Fruit fly (Drosophila melanogaster) whole organism, embryonic: ENCODE results near the gene CG31542.

ENCODE experiments used
- Ada2b ChIP-seq: fragments of 200-800 bp; sonication (Bioruptor generic); IDR thresholded peaks from 2 replicates; pipeline ENCODE4 v1.3.6; 2022; ENCODE audit warnings: missing biosample characterization, missing genetic modification characterization
- B-H1 ChIP-seq: fragments of 200-800 bp; sonication (Bioruptor generic); IDR thresholded peaks from 3 replicates; pipeline ENCODE4 v1.3.6; 2022; ENCODE audit warnings: missing biosample characterization, missing genetic modification characterization
- CG11695 ChIP-seq: fragments of 200-800 bp; sonication (Bioruptor generic); IDR thresholded peaks from 3 replicates; pipeline ENCODE4 v1.3.6; 2022; ENCODE audit warnings: missing biosample characterization, missing genetic modification characterization
- CG12299 ChIP-seq: fragments of 200-800 bp; sonication (Bioruptor generic); optimal IDR thresholded peaks from 2 replicates; lab custom pipeline; 2018; ENCODE audit warnings: missing biosample characterization, mild to moderate bottlenecking, missing genetic modification characterization
- CG13624 ChIP-seq: fragments of 200-800 bp; sonication (Bioruptor generic); optimal IDR thresholded peaks from 2 replicates; lab custom pipeline; 2016; ENCODE audit warnings: missing biosample characterization, missing genetic modification characterization
- CG1647 ChIP-seq: fragments of 200-800 bp; sonication (Bioruptor generic); optimal IDR thresholded peaks from 3 replicates; lab custom pipeline; 2016; ENCODE audit warnings: missing biosample characterization, missing genetic modification characterization
- CG17186 ChIP-seq: fragments of 200-800 bp; sonication (Bioruptor generic); optimal IDR thresholded peaks from 3 replicates; lab custom pipeline; 2017; ENCODE audit warnings: missing biosample characterization, missing genetic modification reagents, missing genetic modification characterization
- CG1832 ChIP-seq: fragments of 200-800 bp; sonication (Bioruptor generic); optimal IDR thresholded peaks from 2 replicates; lab custom pipeline; 2017; ENCODE audit warnings: missing biosample characterization, mild to moderate bottlenecking, missing genetic modification characterization, inconsistent platforms
- CG2678 ChIP-seq: fragments of 200-800 bp; sonication (Bioruptor generic); optimal IDR thresholded peaks from 3 replicates; lab custom pipeline; 2019; ENCODE audit warnings: missing biosample characterization, mild to moderate bottlenecking, missing genetic modification characterization, moderate library complexity
- CG6854 ChIP-seq: fragments of 200-800 bp; sonication (Bioruptor generic); optimal IDR thresholded peaks from 3 replicates; lab custom pipeline; 2017; ENCODE audit warnings: missing biosample characterization, mild to moderate bottlenecking, missing genetic modification characterization
- CG7963 ChIP-seq: fragments of 200-800 bp; sonication (Bioruptor generic); IDR thresholded peaks from 3 replicates; pipeline ENCODE4 v1.3.6; 2022; ENCODE audit warnings: missing biosample characterization, missing genetic modification characterization; ENCODE audit not compliant: partially characterized antibody
- CG8290 ChIP-seq, 3 experiments: fragments of 200-800 bp; sonication (Bioruptor generic); optimal IDR thresholded peaks; 2 replicates each; lab custom pipeline; 2016 to 2019; ENCODE audit warnings: missing biosample characterization in 3 of 3, missing genetic modification characterization in 3 of 3, mild to moderate bottlenecking in 2 of 3, moderate library complexity in 1 of 3
- CG8944 ChIP-seq: fragments of 200-800 bp; sonication (Bioruptor generic); optimal IDR thresholded peaks from 3 replicates; lab custom pipeline; 2016; ENCODE audit warnings: missing biosample characterization, missing genetic modification characterization
- CG9932 ChIP-seq: fragments of 200-800 bp; sonication (Bioruptor generic); IDR thresholded peaks from 2 replicates; pipeline ENCODE4 v1.3.6; 2022; ENCODE audit warnings: missing biosample characterization, missing genetic modification characterization
- Dbx ChIP-seq: fragments of 200-800 bp; sonication (Bioruptor generic); IDR thresholded peaks from 3 replicates; pipeline ENCODE4 v1.3.6; 2022; ENCODE audit warnings: missing biosample characterization, missing genetic modification characterization
- Deaf1 ChIP-seq: fragments of 200-800 bp; optimal IDR thresholded peaks from 3 replicates; lab custom pipeline; 2019; ENCODE audit warnings: missing biosample characterization, mild to moderate bottlenecking, missing genetic modification characterization, moderate library complexity
- Drgx ChIP-seq: fragments of 200-800 bp; sonication (Bioruptor generic); IDR thresholded peaks from 2 replicates; pipeline ENCODE4 v1.3.6; 2022; ENCODE audit warnings: missing biosample characterization, missing genetic modification characterization
- Ets65A ChIP-seq: fragments of 200-800 bp; sonication (Bioruptor generic); peaks from one replicate; lab custom pipeline; 2016; ENCODE audit warnings: missing biosample characterization, missing genetic modification characterization
- Gug ChIP-seq: fragments of 200-800 bp; sonication (Bioruptor generic); IDR thresholded peaks from 4 replicates; pipeline ENCODE4 v1.3.6; 2022; ENCODE audit warnings: missing biosample characterization, missing genetic modification characterization
- Hand ChIP-seq: fragments of 200-800 bp; sonication (Bioruptor generic); optimal IDR thresholded peaks from 2 replicates; lab custom pipeline; 2017; ENCODE audit warnings: mild to moderate bottlenecking, missing biosample characterization, missing genetic modification reagents, missing genetic modification characterization
- HmgD ChIP-seq: fragments of 200-800 bp; sonication (Bioruptor generic); optimal IDR thresholded peaks from 3 replicates; lab custom pipeline; 2016; ENCODE audit warnings: missing biosample characterization, missing genetic modification characterization
- Kr ChIP-seq: fragments of 200-800 bp; sonication (Bioruptor generic); optimal IDR thresholded peaks from 2 replicates; lab custom pipeline; 2017; ENCODE audit warnings: missing biosample characterization, mild to moderate bottlenecking, missing genetic modification characterization
- Mad ChIP-seq: fragments of 200-800 bp; sonication (Bioruptor generic); optimal IDR thresholded peaks from 2 replicates; lab custom pipeline; 2016; ENCODE audit warnings: missing biosample characterization, missing genetic modification characterization
- Med ChIP-seq: fragments of 200-800 bp; sonication (Bioruptor generic); peaks from one replicate; lab custom pipeline; 2016; ENCODE audit warnings: missing biosample characterization, missing genetic modification characterization, mild to moderate bottlenecking, inconsistent platforms, moderate library complexity
- Nf-YA ChIP-seq: fragments of 200-800 bp; sonication (Bioruptor generic); IDR thresholded peaks from 2 replicates; pipeline ENCODE4 v1.3.6; 2022; ENCODE audit warnings: missing biosample characterization, missing genetic modification characterization
- Opbp ChIP-seq: fragments of 200-800 bp; sonication (Bioruptor generic); IDR thresholded peaks from 3 replicates; pipeline ENCODE4 v1.3.6; 2022; ENCODE audit warnings: missing biosample characterization, missing genetic modification characterization; ENCODE audit not compliant: partially characterized antibody
- Pdp1 ChIP-seq, 2 experiments: fragments of 200-800 bp; sonication (Bioruptor generic); optimal IDR thresholded peaks; 3 replicates each; lab custom pipeline; 2016; ENCODE audit warnings: missing biosample characterization in 2 of 2, missing genetic modification characterization in 2 of 2, mild to moderate bottlenecking in 1 of 2, moderate library complexity in 1 of 2
- Rx ChIP-seq: fragments of 200-800 bp; sonication (Bioruptor generic); IDR thresholded peaks from 2 replicates; pipeline ENCODE4 v1.3.6; 2022; ENCODE audit warnings: missing biosample characterization, missing genetic modification characterization
- Sry-δ ChIP-seq: fragments of 200-800 bp; sonication (Bioruptor generic); optimal IDR thresholded peaks from 2 replicates; lab custom pipeline; 2016; ENCODE audit warnings: missing biosample characterization, missing genetic modification characterization
- Trl ChIP-seq, 3 experiments: fragments of >200 bp in 2 of 3; fragments of 200-800 bp in 1 of 3; sonication (Bioruptor generic) in 1 of 3; optimal IDR thresholded peaks; 2 replicates in 1 of 3; 3 replicates in 2 of 3; lab custom pipeline; 2016 to 2017; ENCODE audit warnings: missing biosample characterization in 1 of 3, missing genetic modification characterization in 1 of 3
- abd-A ChIP-seq: fragments of 200-800 bp; sonication (Bioruptor generic); optimal IDR thresholded peaks from 3 replicates; lab custom pipeline; 2019; ENCODE audit warnings: missing biosample characterization, mild to moderate bottlenecking, missing genetic modification characterization, moderate library complexity
- ac ChIP-seq: fragments of 200-800 bp; sonication (Bioruptor generic); optimal IDR thresholded peaks from 3 replicates; lab custom pipeline; 2017; ENCODE audit warnings: missing biosample characterization, mild to moderate bottlenecking, missing genetic modification characterization
- chinmo ChIP-seq: fragments of 200-800 bp; sonication (Bioruptor generic); IDR thresholded peaks from 4 replicates; pipeline ENCODE4 v1.3.6; 2022; ENCODE audit warnings: missing biosample characterization, missing genetic modification characterization; ENCODE audit not compliant: partially characterized antibody
- chn ChIP-seq: fragments of 200-800 bp; sonication (Bioruptor generic); optimal IDR thresholded peaks from 2 replicates; lab custom pipeline; 2016; ENCODE audit warnings: missing biosample characterization, missing genetic modification characterization
- crol ChIP-seq: fragments of 200-800 bp; sonication (Bioruptor generic); IDR thresholded peaks from 2 replicates; pipeline ENCODE4 v1.3.6; 2022; ENCODE audit warnings: missing biosample characterization, missing genetic modification characterization
- crp ChIP-seq, 2 experiments: fragments of 200-800 bp; sonication (Bioruptor generic); optimal IDR thresholded peaks; 2 replicates in 1 of 2; 3 replicates in 1 of 2; lab custom pipeline; 2017; ENCODE audit warnings: missing biosample characterization in 2 of 2, missing genetic modification characterization in 2 of 2, mild to moderate bottlenecking in 1 of 2, moderate library complexity in 1 of 2
- dmrt99B ChIP-seq: fragments of 200-800 bp; sonication (Bioruptor generic); optimal IDR thresholded peaks from 2 replicates; lab custom pipeline; 2018; ENCODE audit warnings: missing biosample characterization, mild to moderate bottlenecking, missing genetic modification characterization, moderate library complexity
- ewg ChIP-seq: fragments of 200-800 bp; sonication (Bioruptor generic); optimal IDR thresholded peaks from 3 replicates; lab custom pipeline; 2017; ENCODE audit warnings: mild to moderate bottlenecking, missing biosample characterization, missing genetic modification reagents, missing genetic modification characterization
- hb ChIP-seq: fragments of 200-800 bp; sonication (Bioruptor generic); IDR thresholded peaks from 3 replicates; pipeline ENCODE4 v1.3.6; 2022; ENCODE audit warnings: missing biosample characterization, missing genetic modification characterization; ENCODE audit not compliant: partially characterized antibody
- inv ChIP-seq: fragments of 200-800 bp; sonication (Bioruptor generic); IDR thresholded peaks from 2 replicates; pipeline ENCODE4 v1.3.6; 2022; ENCODE audit warnings: missing biosample characterization, missing genetic modification characterization; ENCODE audit not compliant: partially characterized antibody
- lbe ChIP-seq: fragments of 200-800 bp; sonication (Bioruptor generic); optimal IDR thresholded peaks from 2 replicates; lab custom pipeline; 2016; ENCODE audit warnings: missing biosample characterization, mild to moderate bottlenecking, missing genetic modification characterization
- pan ChIP-seq, 4 experiments: fragments of >200 bp in 3 of 4; fragments of 200-800 bp in 1 of 4; sonication (Bioruptor generic) in 1 of 4; optimal IDR thresholded peaks in 3 of 4; IDR thresholded peaks in 1 of 4; 2 replicates each; pipeline versions ENCODE4 v1.3.6 to Lab custom; 2017 to 2022; ENCODE audit warnings: missing biosample characterization in 2 of 4, missing genetic modification characterization in 2 of 4, mixed read lengths in 1 of 4
- row ChIP-seq: fragments of 200-800 bp; sonication (Bioruptor generic); IDR thresholded peaks from 3 replicates; pipeline ENCODE4 v1.3.6; 2022; ENCODE audit warnings: missing biosample characterization, missing genetic modification characterization
- shn ChIP-seq: fragments of 200-800 bp; sonication (Bioruptor generic); optimal IDR thresholded peaks from 3 replicates; lab custom pipeline; 2016; ENCODE audit warnings: missing biosample characterization, missing genetic modification characterization
- slou ChIP-seq: fragments of 200-800 bp; sonication (Bioruptor generic); optimal IDR thresholded peaks from 3 replicates; lab custom pipeline; 2016; ENCODE audit warnings: missing biosample characterization, missing genetic modification characterization
- sr ChIP-seq: fragments of 200-800 bp; sonication (Bioruptor generic); IDR thresholded peaks from 3 replicates; pipeline ENCODE4 v1.3.6; 2022; ENCODE audit warnings: missing biosample characterization, missing genetic modification characterization
- trem ChIP-seq: fragments of 200-800 bp; optimal IDR thresholded peaks from 3 replicates; lab custom pipeline; 2019; ENCODE audit warnings: missing biosample characterization, mild to moderate bottlenecking, missing genetic modification characterization, moderate library complexity
- vnd ChIP-seq: fragments of 200-800 bp; sonication (Bioruptor generic); IDR thresholded peaks from 3 replicates; pipeline ENCODE4 v1.3.6; 2022; ENCODE audit warnings: missing biosample characterization, missing genetic modification characterization; ENCODE audit not compliant: partially characterized antibody

CG31542 gene

DNA sequence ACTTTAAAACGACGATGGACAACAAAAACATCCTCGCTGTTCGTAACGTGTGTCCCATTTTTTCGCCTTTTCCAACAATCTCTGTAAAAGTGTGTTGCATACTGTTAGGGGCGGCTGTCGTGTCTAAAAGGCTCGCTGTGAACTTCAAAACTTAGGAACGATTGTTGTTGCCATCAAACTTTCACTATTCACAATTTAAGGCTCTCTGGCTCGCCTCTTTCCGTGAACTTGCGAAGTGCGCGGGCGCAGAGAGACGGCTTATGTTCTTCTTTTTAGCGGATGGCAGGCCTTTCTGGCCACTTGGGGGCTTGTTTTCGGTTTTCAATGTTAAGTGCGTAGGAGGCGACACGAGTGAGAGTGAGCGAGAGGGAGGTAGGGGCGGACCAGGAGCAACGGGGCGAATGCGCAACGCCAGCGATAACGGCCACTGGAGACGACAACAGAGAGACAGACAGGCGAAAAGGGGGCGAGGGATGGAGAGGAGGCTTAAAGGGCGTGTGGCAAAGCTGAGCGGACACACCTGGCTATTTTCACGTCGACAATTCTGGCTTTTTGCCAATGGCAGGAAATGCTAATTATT lies 18.9 kb upstream of the CG31542 start, which contains the start of gene mtd:
Gene mtd, minus strand, starts transcription at position 51 of the 580 bp plus-strand sequence.
- TF ChIP-seq CG2678 (no peak), dmrt99B (tag; lab: Kevin White, UChicago) (no peak), Trl (optimal IDR thresholded peaks at IDR 0.05; lab: Kevin White, UChicago) (peak in 1 of 2 experiments; percentile 8), Trl (GFP tag; optimal IDR thresholded peaks at IDR 0.05; lab: Kevin White, UChicago) (no peak), Deaf1 (tag; lab: Kevin White, UChicago) (peak; percentile 80), ewg (GFP tag; lab: Kevin White, UChicago) (peak; percentile 87), Nf-YA (no peak), crol (GFP tag; lab: Robert Waterston, UW) (peak; percentile 77), Ets65A (GFP tag; lab: Kevin White, UChicago) (peak; percentile 94), chn (GFP tag; lab: Kevin White, UChicago) (no peak), row (peak; percentile 56), Sry-δ (GFP tag; lab: Kevin White, UChicago) (no peak), lbe (no peak), CG11695 (GFP tag; lab: Robert Waterston, UW) (no peak), CG17186 (GFP tag; lab: Kevin White, UChicago) (no peak), CG9932 (peak; percentile 17; the same call in 1 of the 2 replicates), Kr (GFP tag; lab: Kevin White, UChicago) (no peak), CG12299 (tag; lab: Kevin White, UChicago) (no peak), HmgD (no peak), Hand (GFP tag; lab: Kevin White, UChicago) (no peak), Rx (GFP tag; lab: Robert Waterston, UW) (no peak), Med (GFP tag; lab: Kevin White, UChicago) (peak; percentile 82), Gug (GFP tag; lab: Robert Waterston, UW) (no peak), hb (GFP tag; lab: Robert Waterston, UW) (no peak), CG8290 (GFP tag; optimal IDR thresholded peaks at IDR 0.05; lab: Kevin White, UChicago) (no peak), CG8290 (tag; optimal IDR thresholded peaks at IDR 0.05; lab: Kevin White, UChicago) (peak in 1 of 2 experiments; percentile 5), trem (tag; lab: Kevin White, UChicago) (no peak), slou (GFP tag; lab: Kevin White, UChicago) (no peak), shn (no peak), crp (GFP tag; optimal IDR thresholded peaks at IDR 0.05; lab: Kevin White, UChicago) (no peak), pan (optimal IDR thresholded peaks at IDR 0.05; lab: Kevin White, UChicago) (no peak), pan (GFP tag; optimal IDR thresholded peaks at IDR 0.05 in 1 of 2, IDR thresholded peaks at IDR 0.05 in 1 of 2) (no peak), CG6854 (GFP tag; lab: Kevin White, UChicago) (no peak), sr (GFP tag; lab: Robert Waterston, UW) (peak; percentile 47; the same call in 1 of the 3 replicates), chinmo (GFP tag; lab: Robert Waterston, UW) (0 out of 4 replicates have a peak, but pooled peaks have one; percentile 33), abd-A (tag; lab: Kevin White, UChicago) (peak; percentile 70), Mad (GFP tag; lab: Kevin White, UChicago) (no peak), Drgx (GFP tag; lab: Robert Waterston, UW) (peak; percentile 18; the same call in 1 of the 2 replicates), Dbx (GFP tag; lab: Robert Waterston, UW) (0 out of 3 replicates have a peak, but pooled peaks have one; percentile 35), Ada2b (GFP tag; lab: Robert Waterston, UW) (no peak), CG7963 (GFP tag; lab: Robert Waterston, UW) (no peak), CG1832 (GFP tag; lab: Kevin White, UChicago) (peak; percentile 27), Pdp1 (GFP tag; optimal IDR thresholded peaks at IDR 0.05; lab: Kevin White, UChicago) (no peak), CG8944 (GFP tag; lab: Kevin White, UChicago) (no peak), vnd (GFP tag; lab: Robert Waterston, UW) (no peak), CG1647 (no peak), CG13624 (peak; percentile 28), ac (GFP tag; lab: Kevin White, UChicago) (no peak), B-H1 (GFP tag; lab: Robert Waterston, UW) (no peak), Opbp (GFP tag; lab: Robert Waterston, UW) (no peak), inv (GFP tag; lab: Robert Waterston, UW) (no peak)
- TF ChIP-seq, all 482 proteins: peak for 16
